Fruit fly (Drosophila melanogaster): Measurements from ENCODE around the gene Sfp33A4.
A peak's percentile ranks its signal among the peaks of the same experiment; 100 is the strongest.

Sfp33A4 gene

dm6 chr2L:11806701-11807674, 30.1 kb upstream of the Sfp33A4 start:
- TF ChIP-seq dmrt93B (GFP tag; optimal IDR thresholded peaks at IDR 0.05): no peak
- peak; percentile 73 to 88 for TF ChIP-seq dl (GFP tag; optimal IDR thresholded peaks at IDR 0.05; ENCODE audit: insufficient read depth in 1 of 2, partially characterized antibody in 2 of 2)
- TF ChIP-seq foxo (GFP tag; optimal IDR thresholded peaks at IDR 0.05): peak; percentile 24 to 58
- peak; percentile 92 for TF ChIP-seq Vsx2 (GFP tag; optimal IDR thresholded peaks at IDR 0.05; ENCODE audit: partially characterized antibody)
- TF ChIP-seq Jra (GFP tag; optimal IDR thresholded peaks at IDR 0.05): peak; percentile 86
- TF ChIP-seq GATAd (GFP tag; optimal IDR thresholded peaks at IDR 0.05): no peak
- TF ChIP-seq Dfd (GFP tag; optimal IDR thresholded peaks at IDR 0.05): no peak
- TF ChIP-seq fru (GFP tag; optimal IDR thresholded peaks at IDR 0.05): peak; percentile 64
- no peak for TF ChIP-seq sv (GFP tag; optimal IDR thresholded peaks at IDR 0.05)
- TF ChIP-seq br (GFP tag; optimal IDR thresholded peaks at IDR 0.05): peak; percentile 81
- no peak for TF ChIP-seq lola (GFP tag; optimal IDR thresholded peaks at IDR 0.05)
- TF ChIP-seq usp (GFP tag; optimal IDR thresholded peaks at IDR 0.05): no peak
- no peak for TF ChIP-seq pan (optimal IDR thresholded peaks at IDR 0.05)
- TF ChIP-seq psq (GFP tag; optimal IDR thresholded peaks at IDR 0.05): peak; percentile 100
- peak; percentile 68 for TF ChIP-seq h (GFP tag; optimal IDR thresholded peaks at IDR 0.05)
- peak; percentile 37 for TF ChIP-seq OdsH (GFP tag; optimal IDR thresholded peaks at IDR 0.05)
- TF ChIP-seq tai (GFP tag; optimal IDR thresholded peaks at IDR 0.05): no peak
- peak; percentile 43 for TF ChIP-seq woc (GFP tag; optimal IDR thresholded peaks at IDR 0.05)
- peak; percentile 75 for TF ChIP-seq Sp1 (GFP tag; optimal IDR thresholded peaks at IDR 0.05)
- TF ChIP-seq CG32264 (GFP tag; optimal IDR thresholded peaks at IDR 0.05): peak; percentile 78
- TF ChIP-seq Hr83 (GFP tag; optimal IDR thresholded peaks at IDR 0.05; ENCODE audit: poor library complexity, severe bottlenecking): peak; percentile 11
- peak; percentile 94 for TF ChIP-seq Rel (GFP tag; optimal IDR thresholded peaks at IDR 0.05)
- TF ChIP-seq Rel (tag; optimal IDR thresholded peaks at IDR 0.05): peak; percentile 74
- TF ChIP-seq rgr (GFP tag; optimal IDR thresholded peaks at IDR 0.05): peak; percentile 64
- TF ChIP-seq dsf (GFP tag; optimal IDR thresholded peaks at IDR 0.05; ENCODE audit: borderline replicate concordance): no peak
- TF ChIP-seq ey (GFP tag; optimal IDR thresholded peaks at IDR 0.05): peak; percentile 24
- TF ChIP-seq Myc (optimal IDR thresholded peaks at IDR 0.05): no peak
- TF ChIP-seq Abd-B (GFP tag; optimal IDR thresholded peaks at IDR 0.05): no peak
- peak; percentile 98 for TF ChIP-seq jim (GFP tag; optimal IDR thresholded peaks at IDR 0.05)
- peak; percentile 47 for TF ChIP-seq Mio (GFP tag; optimal IDR thresholded peaks at IDR 0.05)
- peak; percentile 35 for TF ChIP-seq CG9705 (GFP tag; optimal IDR thresholded peaks at IDR 0.05)
- TF ChIP-seq HLH106 (tag; optimal IDR thresholded peaks at IDR 0.05): peak; percentile 27
- TF ChIP-seq Hr78 (GFP tag; optimal IDR thresholded peaks at IDR 0.05): no peak
- no peak for TF ChIP-seq N (GFP tag; optimal IDR thresholded peaks at IDR 0.05)
- peak; percentile 83 for TF ChIP-seq brk (GFP tag; optimal IDR thresholded peaks at IDR 0.05)
- TF ChIP-seq sage (GFP tag; optimal IDR thresholded peaks at IDR 0.05): peak; percentile 79
- TF ChIP-seq Dif (GFP tag; optimal IDR thresholded peaks at IDR 0.05; ENCODE audit: partially characterized antibody): peak; percentile 90
- TF ChIP-seq Hnf4 (GFP tag; optimal IDR thresholded peaks at IDR 0.05): peak; percentile 63
- TF ChIP-seq CrebA (GFP tag; optimal IDR thresholded peaks at IDR 0.05; ENCODE audit: borderline replicate concordance): peak; percentile 93

- TF ChIP-seq GATAd (GFP tag; optimal IDR thresholded peaks at IDR 0.05) (no peak), ey (GFP tag; optimal IDR thresholded peaks at IDR 0.05) (peak; percentile 6), h (GFP tag; optimal IDR thresholded peaks at IDR 0.05) (peak; percentile 71), Sp1 (GFP tag; optimal IDR thresholded peaks at IDR 0.05) (peak; percentile 62), brk (GFP tag; optimal IDR thresholded peaks at IDR 0.05) (peak; percentile 74), usp (GFP tag; optimal IDR thresholded peaks at IDR 0.05) (no peak), Dif (GFP tag; optimal IDR thresholded peaks at IDR 0.05; ENCODE audit: partially characterized antibody) (peak; percentile 80), sv (GFP tag; optimal IDR thresholded peaks at IDR 0.05) (no peak), sage (GFP tag; optimal IDR thresholded peaks at IDR 0.05) (peak; percentile 41), foxo (GFP tag; optimal IDR thresholded peaks at IDR 0.05) (peak; percentile 20 to 51), OdsH (GFP tag; optimal IDR thresholded peaks at IDR 0.05) (peak; percentile 30), CG32264 (GFP tag; optimal IDR thresholded peaks at IDR 0.05) (peak; percentile 12), rgr (GFP tag; optimal IDR thresholded peaks at IDR 0.05) (peak; percentile 19), psq (GFP tag; optimal IDR thresholded peaks at IDR 0.05) (peak; percentile 100), Hnf4 (GFP tag; optimal IDR thresholded peaks at IDR 0.05) (peak; percentile 67), fru (GFP tag; optimal IDR thresholded peaks at IDR 0.05) (peak; percentile 62), CrebA (GFP tag; optimal IDR thresholded peaks at IDR 0.05; ENCODE audit: borderline replicate concordance) (peak; percentile 61), lola (GFP tag; optimal IDR thresholded peaks at IDR 0.05) (no peak), CG9705 (GFP tag; optimal IDR thresholded peaks at IDR 0.05) (peak; percentile 24), Hr83 (GFP tag; optimal IDR thresholded peaks at IDR 0.05; ENCODE audit: poor library complexity, severe bottlenecking) (peak; percentile 92), woc (GFP tag; optimal IDR thresholded peaks at IDR 0.05) (no peak), N (GFP tag; optimal IDR thresholded peaks at IDR 0.05) (peak; percentile 62), Rel (GFP tag; optimal IDR thresholded peaks at IDR 0.05) (no peak), Rel (tag; optimal IDR thresholded peaks at IDR 0.05) (peak; percentile 80), Vsx2 (GFP tag; optimal IDR thresholded peaks at IDR 0.05; ENCODE audit: partially characterized antibody) (peak; percentile 89), Jra (GFP tag; optimal IDR thresholded peaks at IDR 0.05) (peak; percentile 50), jim (GFP tag; optimal IDR thresholded peaks at IDR 0.05) (peak; percentile 58), dl (GFP tag; optimal IDR thresholded peaks at IDR 0.05; ENCODE audit: insufficient read depth in 1 of 2, partially characterized antibody in 2 of 2) (peak; percentile 36 to 58), br (GFP tag; optimal IDR thresholded peaks at IDR 0.05) (peak; percentile 63), Abd-B (GFP tag; optimal IDR thresholded peaks at IDR 0.05) (no peak), dsf (GFP tag; optimal IDR thresholded peaks at IDR 0.05; ENCODE audit: borderline replicate concordance) (no peak)
These were observed 29.3 kb upstream of the Sfp33A4 start for dm6 chr2L:11807697-11808226.

All from whole organism, wandering third instar larva.